Fruit fly (Drosophila melanogaster): ENCODE data around the gene Cpr97Eb.

Cpr97Eb gene

DNA sequence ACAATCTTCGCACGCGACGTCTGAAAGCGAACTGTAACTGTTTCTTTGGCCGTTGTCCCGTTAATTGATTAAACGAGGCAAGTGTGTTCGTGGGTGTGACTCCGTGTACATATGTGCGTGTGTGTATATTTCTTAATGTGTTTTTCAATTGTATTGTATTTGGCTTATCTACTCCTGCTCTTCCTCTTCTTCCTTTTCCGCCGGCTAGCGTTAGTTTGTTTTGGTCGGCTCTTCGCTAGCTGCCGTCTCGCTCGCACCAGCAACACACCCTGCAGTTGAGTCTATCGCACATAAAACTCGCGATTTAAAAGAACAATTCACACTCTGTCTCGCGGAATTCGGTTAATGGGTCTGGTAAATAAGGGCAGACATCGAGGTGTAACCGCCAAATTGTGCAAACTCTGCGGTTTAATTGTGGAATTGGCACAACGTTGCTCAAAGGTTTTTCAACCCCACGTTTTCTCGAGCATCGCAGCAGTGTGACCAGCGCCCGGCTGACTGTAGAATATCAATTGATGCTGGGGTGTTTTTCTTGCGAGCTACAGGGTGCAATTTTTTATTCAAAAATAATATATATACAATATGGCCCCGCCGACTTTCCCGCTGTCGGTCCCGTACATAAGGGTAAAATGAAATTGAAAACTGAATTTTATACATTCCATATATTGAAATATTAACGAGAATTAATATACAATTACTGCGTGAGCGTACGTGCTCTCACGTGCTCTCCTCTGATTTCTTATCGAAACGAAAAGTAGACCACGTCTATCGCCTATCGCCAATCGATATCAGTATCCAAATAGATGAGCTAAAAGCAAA, 21.1 kb upstream of the Cpr97Eb start, which contains the start of the genes gb and CG5815 (continued):
- peak; percentile 80 for TF ChIP-seq gsb (GFP tag; IDR thresholded peaks at IDR 0.05)
- TF ChIP-seq hb (GFP tag; IDR thresholded peaks at IDR 0.05; ENCODE audit: partially characterized antibody) = peak; percentile 93
- TF ChIP-seq slbo (GFP tag; IDR thresholded peaks at IDR 0.05) = peak; percentile 95
- TF ChIP-seq Dip3 (GFP tag; optimal IDR thresholded peaks at IDR 0.05) = peak; percentile 83
- peak; percentile 37 for TF ChIP-seq Dp (GFP tag; optimal IDR thresholded peaks at IDR 0.05)
- TF ChIP-seq CG14014 (GFP tag; IDR thresholded peaks at IDR 0.05) = peak; percentile 93
- peak; percentile 57 for TF ChIP-seq kah (GFP tag; optimal IDR thresholded peaks at IDR 0.05)
- TF ChIP-seq CG1603 (tag; optimal IDR thresholded peaks at IDR 0.05) = peak; percentile 50
- TF ChIP-seq CG11456 (GFP tag; IDR thresholded peaks at IDR 0.05) = peak; percentile 92
- TF ChIP-seq CG7786 (GFP tag; optimal IDR thresholded peaks at IDR 0.05) = peak; percentile 67
- peak; percentile 75 for TF ChIP-seq MTF-1 (GFP tag; optimal IDR thresholded peaks at IDR 0.05; ENCODE audit: borderline replicate concordance)
- TF ChIP-seq fd102C (GFP tag; optimal IDR thresholded peaks at IDR 0.05) = no peak
- peak; percentile 77 for TF ChIP-seq CG33557 (GFP tag; optimal IDR thresholded peaks at IDR 0.05)
- TF ChIP-seq hbn (GFP tag; IDR thresholded peaks at IDR 0.05; ENCODE audit: partially characterized antibody) = peak; percentile 94
- TF ChIP-seq CG3726 (GFP tag; IDR thresholded peaks at IDR 0.05) = peak; percentile 83; the same call in 2 of the 3 replicates
- no peak for TF ChIP-seq fru (optimal IDR thresholded peaks at IDR 0.05)
- TF ChIP-seq CG30020 (tag; optimal IDR thresholded peaks at IDR 0.05) = peak; percentile 71
- peak; percentile 91 for TF ChIP-seq ken (GFP tag; IDR thresholded peaks at IDR 0.05)
- no peak for TF ChIP-seq bigmax (GFP tag; optimal IDR thresholded peaks at IDR 0.05)
- peak; percentile 77 for TF ChIP-seq B-H1 (GFP tag; IDR thresholded peaks at IDR 0.05)
- peak; percentile 60; the same call in 1 of the 2 replicates for TF ChIP-seq Lim3 (GFP tag; IDR thresholded peaks at IDR 0.05)
- TF ChIP-seq cg (GFP tag; optimal IDR thresholded peaks at IDR 0.05) = peak; percentile 75
- peak; percentile 73; the same call in 1 of the 2 replicates for TF ChIP-seq sens-2 (GFP tag; IDR thresholded peaks at IDR 0.05)
- TF ChIP-seq Drgx (GFP tag; IDR thresholded peaks at IDR 0.05) = peak; percentile 91
- peak; percentile 80 for TF ChIP-seq kay (GFP tag; optimal IDR thresholded peaks at IDR 0.05)
- peak; percentile 93 for TF ChIP-seq CG15696 (tag; optimal IDR thresholded peaks at IDR 0.05)
- TF ChIP-seq CG6854 (GFP tag; optimal IDR thresholded peaks at IDR 0.05) = peak; percentile 70
- peak; percentile 87 for TF ChIP-seq CG13296 (GFP tag; optimal IDR thresholded peaks at IDR 0.05)
- TF ChIP-seq tap (tag; optimal IDR thresholded peaks at IDR 0.05) = no peak
- TF ChIP-seq CG17359 (tag; optimal IDR thresholded peaks at IDR 0.05) = peak; percentile 88
- TF ChIP-seq Max (GFP tag; optimal IDR thresholded peaks at IDR 0.05) = peak; percentile 96
- peak; percentile 78 for TF ChIP-seq CG31388 (GFP tag; optimal IDR thresholded peaks at IDR 0.05)
- peak; percentile 88 for TF ChIP-seq CG7987 (GFP tag; optimal IDR thresholded peaks at IDR 0.05)
- peak; percentile 85 for TF ChIP-seq CG4404 (GFP tag; IDR thresholded peaks at IDR 0.05)
- TF ChIP-seq Ets97D (GFP tag; optimal IDR thresholded peaks at IDR 0.05) = peak; percentile 78
- TF ChIP-seq ci (GFP tag; IDR thresholded peaks at IDR 0.05) = peak; percentile 91
- TF ChIP-seq Spps (tag; optimal IDR thresholded peaks at IDR 0.05) = peak; percentile 45
- peak; percentile 77 for TF ChIP-seq CG11696 (GFP tag; IDR thresholded peaks at IDR 0.05)
- peak; percentile 97 for TF ChIP-seq HLH4C (GFP tag; IDR thresholded peaks at IDR 0.05; ENCODE audit: partially characterized antibody)
- no peak for TF ChIP-seq CG12071 (GFP tag; optimal IDR thresholded peaks at IDR 0.05)
- TF ChIP-seq nmo (GFP tag; optimal IDR thresholded peaks at IDR 0.05) = peak; percentile 94
- TF ChIP-seq zen (tag; optimal IDR thresholded peaks at IDR 0.05) = peak; percentile 81
- TF ChIP-seq pb (GFP tag; optimal IDR thresholded peaks at IDR 0.05) = no peak
- peak; percentile 75 for TF ChIP-seq CG6765 (GFP tag; optimal IDR thresholded peaks at IDR 0.05)
- peak; percentile 89 for TF ChIP-seq ranshi (GFP tag; IDR thresholded peaks at IDR 0.05)
- peak; percentile 61 for TF ChIP-seq CG12219 (GFP tag; optimal IDR thresholded peaks at IDR 0.05)
- peak; percentile 92 for TF ChIP-seq ind (GFP tag; optimal IDR thresholded peaks at IDR 0.05)
- TF ChIP-seq al (GFP tag; IDR thresholded peaks at IDR 0.05) = peak; percentile 93
- peak; percentile 66 for TF ChIP-seq pum (GFP tag; optimal IDR thresholded peaks at IDR 0.05)
